Fruit fly (Drosophila melanogaster): ENCODE data around the gene Kap-alpha3.

Gene Kap-alpha3

dm6 chr3R:9573812-9574587, 3.5 kb downstream of the Kap-alpha3 start, which contains the start of gene CG9399 (continued):
- TF ChIP-seq H15 (GFP tag; IDR thresholded peaks at IDR 0.05) = peak; percentile 99
- TF ChIP-seq sens-2 (GFP tag; IDR thresholded peaks at IDR 0.05) = peak; percentile 97
- peak; percentile 84 for TF ChIP-seq repo (GFP tag; optimal IDR thresholded peaks at IDR 0.05)
- TF ChIP-seq NC2β (GFP tag; optimal IDR thresholded peaks at IDR 0.05) = peak; percentile 88
- peak; percentile 93 to 94 for TF ChIP-seq Pdp1 (GFP tag; optimal IDR thresholded peaks at IDR 0.05)
- peak; percentile 93 for TF ChIP-seq CG1647 (GFP tag; optimal IDR thresholded peaks at IDR 0.05)
- peak; percentile 98 for TF ChIP-seq CG6689 (GFP tag; IDR thresholded peaks at IDR 0.05)
- TF ChIP-seq CG7928 (GFP tag; optimal IDR thresholded peaks at IDR 0.05) = peak; percentile 72
- TF ChIP-seq CG9437 (GFP tag; optimal IDR thresholded peaks at IDR 0.05) = peak; percentile 94
- TF ChIP-seq Hmx (GFP tag; optimal IDR thresholded peaks at IDR 0.05) = peak; percentile 88
- peak; percentile 97 for TF ChIP-seq Max (GFP tag; optimal IDR thresholded peaks at IDR 0.05)
- TF ChIP-seq ssp (GFP tag; IDR thresholded peaks at IDR 0.05) = peak; percentile 93
- TF ChIP-seq E2f2 (GFP tag; IDR thresholded peaks at IDR 0.05) = peak; percentile 83
- TF ChIP-seq dmrt99B (tag; optimal IDR thresholded peaks at IDR 0.05) = peak; percentile 97
- TF ChIP-seq pb (GFP tag; optimal IDR thresholded peaks at IDR 0.05) = peak; percentile 61
- peak; percentile 93 for TF ChIP-seq Dip3 (GFP tag; optimal IDR thresholded peaks at IDR 0.05)
- TF ChIP-seq prd (optimal IDR thresholded peaks at IDR 0.05) = no peak
- TF ChIP-seq prd (GFP tag; IDR thresholded peaks at IDR 0.05) = peak; percentile 99
- peak; percentile 95 for TF ChIP-seq CG18476 (GFP tag; optimal IDR thresholded peaks at IDR 0.05)
- peak; percentile 91 for TF ChIP-seq Poxn (GFP tag; IDR thresholded peaks at IDR 0.05)
- peak; percentile 30 for TF ChIP-seq gfzf (GFP tag; optimal IDR thresholded peaks at IDR 0.05)
- peak; percentile 87 for TF ChIP-seq CG11560 (tag; IDR thresholded peaks at IDR 0.05)
- TF ChIP-seq CG9797 (GFP tag; optimal IDR thresholded peaks at IDR 0.05) = peak; percentile 47
- peak; percentile 96 for TF ChIP-seq tup (GFP tag; optimal IDR thresholded peaks at IDR 0.05)
- TF ChIP-seq D19A (tag; optimal IDR thresholded peaks at IDR 0.05) = peak; percentile 92
- peak; percentile 98 for TF ChIP-seq CG34422 (GFP tag; IDR thresholded peaks at IDR 0.05)
- TF ChIP-seq sr (GFP tag; IDR thresholded peaks at IDR 0.05) = peak; percentile 92; the same call in 2 of the 3 replicates
- TF ChIP-seq NfI (GFP tag; optimal IDR thresholded peaks at IDR 0.05) = peak; percentile 97
- TF ChIP-seq crp (GFP tag; optimal IDR thresholded peaks at IDR 0.05) = peak; percentile 41 to 83
- peak; percentile 96 for TF ChIP-seq seq (GFP tag; IDR thresholded peaks at IDR 0.05)
- peak; percentile 98 for TF ChIP-seq sob (GFP tag; IDR thresholded peaks at IDR 0.05)
- TF ChIP-seq CG32532 (GFP tag; IDR thresholded peaks at IDR 0.05) = peak; percentile 96
- TF ChIP-seq zf30C (GFP tag; optimal IDR thresholded peaks at IDR 0.05) = peak; percentile 34
- peak; percentile 92 for TF ChIP-seq wdn (GFP tag; IDR thresholded peaks at IDR 0.05)
- TF ChIP-seq Camta (GFP tag; optimal IDR thresholded peaks at IDR 0.05) = peak; percentile 90
- TF ChIP-seq jigr1 (GFP tag; IDR thresholded peaks at IDR 0.05) = peak; percentile 93
- peak; percentile 51 for TF ChIP-seq CG34224 (GFP tag; IDR thresholded peaks at IDR 0.05; ENCODE audit: partially characterized antibody)
- TF ChIP-seq CG7987 (GFP tag; optimal IDR thresholded peaks at IDR 0.05) = peak; percentile 92
- TF ChIP-seq CG31441 (GFP tag; IDR thresholded peaks at IDR 0.05) = peak; percentile 99
- peak; percentile 93 for TF ChIP-seq CG13296 (GFP tag; optimal IDR thresholded peaks at IDR 0.05)
- TF ChIP-seq CG18011 (GFP tag; optimal IDR thresholded peaks at IDR 0.05) = peak; percentile 90
- TF ChIP-seq CG16779 (GFP tag; IDR thresholded peaks at IDR 0.05) = peak; percentile 89
- TF ChIP-seq vnd (GFP tag; IDR thresholded peaks at IDR 0.05; ENCODE audit: partially characterized antibody) = peak; percentile 51
- TF ChIP-seq ci (GFP tag; IDR thresholded peaks at IDR 0.05) = peak; percentile 99
- TF ChIP-seq Taf1 (GFP tag; IDR thresholded peaks at IDR 0.05) = peak; percentile 91
- TF ChIP-seq CG11398 (GFP tag; optimal IDR thresholded peaks at IDR 0.05) = peak; percentile 74
- peak; percentile 85 for TF ChIP-seq CG30020 (tag; optimal IDR thresholded peaks at IDR 0.05)
- TF ChIP-seq CG31365 (tag; optimal IDR thresholded peaks at IDR 0.05) = peak; percentile 64
- peak; percentile 99 for TF ChIP-seq Xbp1 (GFP tag; optimal IDR thresholded peaks at IDR 0.05)
- TF ChIP-seq Bdp1 (GFP tag; optimal IDR thresholded peaks at IDR 0.05) = peak; percentile 90

All from whole organism, embryonic.